Fruit fly (Drosophila melanogaster) whole organism, prepupa: ENCODE data around the gene Arts.

ENCODE experiments used
- CG11762 ChIP-seq: fragments of 200-800 bp; sonication (Bioruptor generic); optimal IDR thresholded peaks from 3 replicates; lab custom pipeline; 2016; ENCODE audit warnings: missing biosample characterization, missing genetic modification characterization; ENCODE audit not compliant: insufficient read depth
- CG15336 ChIP-seq: fragments of 200-800 bp; sonication (Bioruptor generic); IDR thresholded peaks from 2 replicates; pipeline ENCODE4 v1.3.6; 2022; ENCODE audit warnings: missing biosample characterization, missing genetic modification characterization
- CG32006 ChIP-seq: fragments of 200-800 bp; sonication (Bioruptor generic); optimal IDR thresholded peaks from 3 replicates; lab custom pipeline; 2017; ENCODE audit warnings: missing biosample characterization, mild to moderate bottlenecking, missing genetic modification characterization
- CG6808 ChIP-seq: fragments of 200-800 bp; sonication (Bioruptor generic); optimal IDR thresholded peaks from 3 replicates; lab custom pipeline; 2017; ENCODE audit warnings: missing biosample characterization, missing genetic modification characterization, mild to moderate bottlenecking, moderate library complexity, missing genetic modification reagents
- CG8119 ChIP-seq: fragments of 200-800 bp; sonication (Bioruptor generic); IDR thresholded peaks from 3 replicates; pipeline ENCODE4 v1.3.6; 2022; ENCODE audit warnings: missing biosample characterization, missing genetic modification characterization
- Hr4 ChIP-seq: fragments of 200-800 bp; sonication (Bioruptor generic); optimal IDR thresholded peaks from 3 replicates; lab custom pipeline; 2016; ENCODE audit warnings: missing biosample characterization, missing genetic modification characterization
- Met ChIP-seq: fragments of 200-800 bp; sonication (Bioruptor generic); optimal IDR thresholded peaks from 3 replicates; lab custom pipeline; 2016; ENCODE audit warnings: missing biosample characterization, missing genetic modification characterization
- OdsH ChIP-seq: fragments of 200-800 bp; sonication (Bioruptor generic); optimal IDR thresholded peaks from 3 replicates; lab custom pipeline; 2016; ENCODE audit warnings: missing biosample characterization, missing genetic modification characterization
- Sox15 ChIP-seq: fragments of 200-800 bp; sonication (Bioruptor generic); optimal IDR thresholded peaks from 3 replicates; lab custom pipeline; 2016; ENCODE audit warnings: missing biosample characterization, missing genetic modification characterization
- achi ChIP-seq: fragments of 200-800 bp; sonication (Bioruptor generic); optimal IDR thresholded peaks from 3 replicates; lab custom pipeline; 2016; ENCODE audit warnings: missing biosample characterization, missing genetic modification characterization

The Arts gene

dm6 chr3L:16657014-16657413, 54.4 kb downstream of the Arts start (continued):
- TF ChIP-seq Met (GFP tag; lab: Kevin White, UChicago) (peak; percentile 57), OdsH (peak; percentile 39), achi (GFP tag; lab: Kevin White, UChicago) (peak; percentile 40), Hr4 (peak; percentile 55), CG15336 (peak; percentile 62), CG6808 (GFP tag; lab: Kevin White, UChicago) (no peak), Sox15 (GFP tag; lab: Kevin White, UChicago) (no peak), CG11762 (GFP tag; lab: Kevin White, UChicago) (no peak), CG32006 (peak; percentile 74), CG8119 (GFP tag; lab: Robert Waterston, UW) (peak; percentile 61)
